Worm (Caenorhabditis elegans) whole organism, L4 larva: ENCODE measurements around the gene C52E4.12.

Source experiments
- D1046.2 ChIP-seq: fragments of 200-800 bp; sonication (Bioruptor generic); IDR thresholded peaks from 2 replicates; pipeline ENCODE4 v1.3.6; 2022; ENCODE audit warnings: missing genetic modification characterization, missing compliant biosample characterization
- F10B5.3 ChIP-seq: sonication (generic microtip); optimal IDR thresholded peaks from 2 replicates; lab custom pipeline; 2016; ENCODE audit warnings: mild to moderate bottlenecking, missing genetic modification characterization, missing compliant biosample characterization
- F26F4.8 ChIP-seq: fragments of 200-800 bp; sonication (Bioruptor generic); conservative IDR thresholded peaks from 2 replicates; pipeline ENCODE4 v1.3.6; 2022; ENCODE audit warnings: missing genetic modification characterization, missing compliant biosample characterization
- F44E2.7 ChIP-seq: fragments of 200-800 bp; sonication (Bioruptor generic); IDR thresholded peaks from 2 replicates; pipeline ENCODE4 v2.1.2; 2022; ENCODE audit warnings: missing genetic modification characterization, missing compliant biosample characterization
- R02D3.7 ChIP-seq: fragments of 150-350 bp; sonication (generic microtip); optimal IDR thresholded peaks from 3 replicates; lab custom pipeline; 2014; ENCODE audit warnings: missing biosample characterization, missing genetic modification characterization
- Y105C5A.15 ChIP-seq: fragments of 200-800 bp; sonication (Bioruptor generic); IDR thresholded peaks from 2 replicates; pipeline ENCODE4 v1.3.6; 2022; ENCODE audit warnings: missing genetic modification characterization, missing compliant biosample characterization
- Y48G9A.11 ChIP-seq: fragments of 200-800 bp; sonication (Bioruptor generic); IDR thresholded peaks from 2 replicates; pipeline ENCODE4 v1.3.6; 2022; ENCODE audit warnings: missing genetic modification reagents, missing genetic modification characterization, missing compliant biosample characterization
- ZK337.2 ChIP-seq: fragments of 200-800 bp; sonication (Bioruptor generic); IDR thresholded peaks from 2 replicates; pipeline ENCODE4 v1.3.6; 2022; ENCODE audit warnings: missing genetic modification reagents, missing genetic modification characterization, missing compliant biosample characterization
- ama-1 ChIP-seq: fragments of 150-350 bp; optimal IDR thresholded peaks from 2 replicates; lab custom pipeline; 2014; ENCODE audit warnings: inconsistent platforms, mixed read lengths
- arid-1 ChIP-seq: fragments of 200-800 bp; sonication (Bioruptor generic); conservative IDR thresholded peaks from 2 replicates; pipeline ENCODE4 v1.3.6; 2022; ENCODE audit warnings: missing genetic modification reagents, missing genetic modification characterization, missing compliant biosample characterization
- ceh-20 ChIP-seq: fragments of 200-800 bp; sonication (Bioruptor generic); IDR thresholded peaks from 2 replicates; pipeline ENCODE4 v1.3.6; 2022; ENCODE audit warnings: missing genetic modification reagents, missing genetic modification characterization, missing compliant biosample characterization
- ceh-62 ChIP-seq: sonication (generic microtip); optimal IDR thresholded peaks from 2 replicates; lab custom pipeline; 2017; ENCODE audit warnings: missing biosample characterization, missing genetic modification characterization
- cey-2 ChIP-seq: sonication (generic microtip); optimal IDR thresholded peaks from 3 replicates; lab custom pipeline; 2017; ENCODE audit warnings: missing genetic modification characterization, mild to moderate bottlenecking, missing compliant biosample characterization, antibody characterized with exemption, borderline replicate concordance; ENCODE audit not compliant: insufficient read depth
- daf-12 ChIP-seq: fragments of 150-350 bp; optimal IDR thresholded peaks from 2 replicates; lab custom pipeline; 2014; ENCODE audit warnings: missing biosample characterization, missing genetic modification reagents, missing genetic modification characterization
- daf-16 ChIP-seq, 3 experiments: sonication (generic microtip); optimal IDR thresholded peaks; 2 replicates each; lab custom pipeline; 2016 to 2017; ENCODE audit warnings: missing genetic modification characterization in 3 of 3, missing genetic modification reagents in 3 of 3, mild to moderate bottlenecking in 2 of 3, missing compliant biosample characterization in 2 of 3, missing biosample characterization in 1 of 3, moderate library complexity in 1 of 3
- dmd-6 ChIP-seq: fragments of 200-800 bp; sonication (Bioruptor generic); IDR thresholded peaks from 2 replicates; pipeline ENCODE4 v1.3.6; 2022; ENCODE audit warnings: missing genetic modification reagents, missing genetic modification characterization, missing compliant biosample characterization
- dmd-8 ChIP-seq: fragments of 200-800 bp; sonication (Bioruptor generic); IDR thresholded peaks from 2 replicates; pipeline ENCODE4 v1.3.6; 2022; ENCODE audit warnings: missing genetic modification characterization, missing compliant biosample characterization
- egl-27 ChIP-seq: sonication (generic microtip); optimal IDR thresholded peaks from 3 replicates; lab custom pipeline; 2017; ENCODE audit warnings: missing biosample characterization, missing genetic modification reagents, missing genetic modification characterization
- hif-1 ChIP-seq, 2 experiments: sonication (generic microtip); optimal IDR thresholded peaks; 2 replicates each; lab custom pipeline; 2016 to 2017; ENCODE audit warnings: missing compliant biosample characterization in 2 of 2, missing genetic modification characterization in 2 of 2, missing genetic modification reagents in 2 of 2, missing genotype in 2 of 2, mild to moderate bottlenecking in 1 of 2
- hlh-11 ChIP-seq: fragments of 200-800 bp; sonication (Bioruptor generic); optimal IDR thresholded peaks from 2 replicates; lab custom pipeline; 2018; ENCODE audit warnings: mild to moderate bottlenecking, missing genetic modification characterization, missing compliant biosample characterization
- hlh-30 ChIP-seq: sonication (generic microtip); optimal IDR thresholded peaks from 2 replicates; lab custom pipeline; 2017; ENCODE audit warnings: antibody characterized with exemption, mild to moderate bottlenecking, missing genetic modification characterization, missing compliant biosample characterization; ENCODE audit not compliant: insufficient read depth
- lim-7 ChIP-seq: fragments of 200-800 bp; sonication (Bioruptor generic); IDR thresholded peaks from 2 replicates; pipeline ENCODE4 v1.3.6; 2022; ENCODE audit warnings: missing genetic modification characterization, missing compliant biosample characterization
- lin-38 ChIP-seq: fragments of 200-800 bp; sonication (Bioruptor generic); IDR thresholded peaks from 2 replicates; pipeline ENCODE4 v1.3.6; 2022; ENCODE audit warnings: missing genetic modification reagents, missing genetic modification characterization, missing compliant biosample characterization
- lin-39 ChIP-seq: fragments of 150-350 bp; optimal IDR thresholded peaks from 2 replicates; lab custom pipeline; 2014; ENCODE audit warnings: missing biosample characterization, missing genetic modification reagents, missing genetic modification characterization
- lir-3 ChIP-seq: sonication (generic microtip); optimal IDR thresholded peaks from 2 replicates; lab custom pipeline; 2016; ENCODE audit warnings: mild to moderate bottlenecking, missing genetic modification characterization, missing compliant biosample characterization
- lsy-2 ChIP-seq, 2 experiments: fragments of 150-350 bp in 1 of 2; sonication (generic microtip) in 1 of 2; optimal IDR thresholded peaks; 2 replicates each; lab custom pipeline; 2014 to 2017; ENCODE audit warnings: missing biosample characterization in 2 of 2, missing genetic modification characterization in 2 of 2
- mdl-1 ChIP-seq, 2 experiments: fragments of 150-350 bp in 1 of 2; sonication (generic microtip) in 1 of 2; optimal IDR thresholded peaks; 2 replicates each; lab custom pipeline; 2014 to 2017; ENCODE audit warnings: missing biosample characterization in 2 of 2, missing genetic modification characterization in 2 of 2
- mdt-29 ChIP-seq: fragments of 200-800 bp; sonication (Bioruptor generic); IDR thresholded peaks from 2 replicates; pipeline ENCODE4 v1.3.6; 2022; ENCODE audit warnings: missing genetic modification reagents, missing genetic modification characterization, missing compliant biosample characterization
- mes-2 ChIP-seq: sonication (generic microtip); optimal IDR thresholded peaks from 2 replicates; lab custom pipeline; 2016; ENCODE audit warnings: missing genotype, mild to moderate bottlenecking, missing genetic modification characterization, missing compliant biosample characterization; ENCODE audit not compliant: poor library complexity, severe bottlenecking
- mxl-2 ChIP-seq: fragments of 200-800 bp; sonication (Bioruptor generic); conservative IDR thresholded peaks from 2 replicates; pipeline ENCODE4 v1.3.6; 2022; ENCODE audit warnings: missing genetic modification reagents, missing genetic modification characterization, missing compliant biosample characterization
- nhr-10 ChIP-seq: fragments of 150-350 bp; optimal IDR thresholded peaks from 2 replicates; lab custom pipeline; 2014; ENCODE audit warnings: missing biosample characterization, missing genetic modification characterization
- nhr-11 ChIP-seq: fragments of 150-350 bp; optimal IDR thresholded peaks from 2 replicates; lab custom pipeline; 2014; ENCODE audit warnings: missing biosample characterization, missing genetic modification characterization
- nhr-42 ChIP-seq: fragments of 200-800 bp; sonication (Bioruptor generic); IDR thresholded peaks from 2 replicates; pipeline ENCODE4 v1.3.6; 2022; ENCODE audit warnings: missing genetic modification characterization, missing compliant biosample characterization
- nhr-77 ChIP-seq: fragments of 150-350 bp; optimal IDR thresholded peaks from 2 replicates; lab custom pipeline; 2014; ENCODE audit warnings: missing biosample characterization, missing genetic modification characterization
- saeg-2 ChIP-seq: fragments of 200-800 bp; sonication (Bioruptor generic); IDR thresholded peaks from 2 replicates; pipeline ENCODE4 v1.3.6; 2022; ENCODE audit warnings: missing genetic modification reagents, missing genetic modification characterization, missing compliant biosample characterization
- sdz-12 ChIP-seq: fragments of 200-800 bp; sonication (Bioruptor generic); optimal IDR thresholded peaks from 2 replicates; lab custom pipeline; 2018; ENCODE audit warnings: mild to moderate bottlenecking, missing genetic modification characterization, missing compliant biosample characterization
- set-16 ChIP-seq: fragments of 200-800 bp; sonication (Bioruptor generic); IDR thresholded peaks from 2 replicates; pipeline ENCODE4 v1.3.6; 2022; ENCODE audit warnings: missing genetic modification reagents, missing genetic modification characterization, missing compliant biosample characterization
- skn-1 ChIP-seq: fragments of 150-350 bp; optimal IDR thresholded peaks from 2 replicates; lab custom pipeline; 2014; ENCODE audit warnings: missing biosample characterization, missing genetic modification characterization
- spr-1 ChIP-seq: sonication (generic microtip); optimal IDR thresholded peaks from 2 replicates; lab custom pipeline; 2016; ENCODE audit warnings: mild to moderate bottlenecking, missing genetic modification characterization, missing compliant biosample characterization
- spr-3 ChIP-seq: fragments of 200-800 bp; sonication (Bioruptor generic); optimal IDR thresholded peaks from 2 replicates; lab custom pipeline; 2018; ENCODE audit warnings: mild to moderate bottlenecking, missing genetic modification characterization, missing compliant biosample characterization
- tag-97 ChIP-seq: fragments of 200-800 bp; sonication (Bioruptor generic); IDR thresholded peaks from 2 replicates; pipeline ENCODE4 v1.3.6; 2022; ENCODE audit warnings: missing genetic modification characterization, missing compliant biosample characterization
- tra-1 ChIP-seq: fragments of 200-800 bp; sonication (Bioruptor generic); IDR thresholded peaks from 2 replicates; pipeline ENCODE4 v1.3.6; 2022; ENCODE audit warnings: missing genetic modification reagents, missing genetic modification characterization, missing compliant biosample characterization
- unc-130 ChIP-seq: sonication (generic microtip); optimal IDR thresholded peaks from 2 replicates; lab custom pipeline; 2016; ENCODE audit warnings: missing genetic modification reagents, missing genetic modification characterization, missing compliant biosample characterization
- vab-7 ChIP-seq: fragments of 200-800 bp; sonication (Bioruptor generic); IDR thresholded peaks from 2 replicates; pipeline ENCODE4 v1.3.6; 2022; ENCODE audit warnings: missing genetic modification reagents, missing genetic modification characterization, missing compliant biosample characterization
- zip-2 ChIP-seq: fragments of 150-350 bp; optimal IDR thresholded peaks from 2 replicates; lab custom pipeline; 2014; ENCODE audit warnings: missing biosample characterization, missing genetic modification characterization
- ztf-11 ChIP-seq: fragments of 150-350 bp; optimal IDR thresholded peaks from 2 replicates; lab custom pipeline; 2014; ENCODE audit warnings: missing biosample characterization, missing genetic modification characterization
- ztf-7 ChIP-seq: fragments of 150-350 bp; optimal IDR thresholded peaks from 2 replicates; lab custom pipeline; 2014; ENCODE audit warnings: missing biosample characterization, missing genetic modification characterization

C52E4.12 gene

DNA sequence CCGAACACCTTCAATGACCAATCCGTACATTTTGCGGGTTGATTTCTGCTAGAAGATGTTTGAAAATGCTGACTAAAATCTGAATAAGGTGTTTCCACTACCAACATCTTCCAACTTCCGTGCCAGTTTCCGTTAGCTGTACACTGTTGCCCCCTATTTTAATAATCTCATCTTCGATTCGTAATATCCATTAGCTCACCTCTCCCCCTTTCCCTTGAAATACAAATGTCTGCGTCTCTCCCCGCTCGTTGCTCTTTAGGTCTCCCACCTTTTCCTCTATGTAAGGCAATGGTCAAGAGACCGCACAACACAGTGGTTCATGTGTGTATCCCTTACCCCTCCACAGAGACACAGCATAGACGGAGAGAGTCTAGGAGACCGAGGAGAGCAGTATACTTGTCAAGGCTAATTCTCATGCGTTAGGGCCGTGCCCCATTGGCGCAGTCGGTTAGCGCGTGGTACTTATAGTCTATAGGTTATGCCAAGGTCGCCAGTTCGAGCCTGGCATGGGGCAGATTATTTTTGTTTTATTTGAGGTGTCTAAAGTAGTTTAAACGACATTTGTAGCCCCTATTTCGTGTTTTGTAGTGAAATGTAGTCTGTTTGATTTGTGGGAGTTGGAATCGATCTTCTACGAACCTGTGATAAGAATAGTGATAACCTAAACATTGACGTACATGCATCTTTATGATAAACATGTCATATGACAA, 5.9 kb downstream of the C52E4.12 start, which contains the start of gene gcy-33 (continued):
- TF ChIP-seq lin-39 (tag; lab: Kevin White, UChicago) = no peak
- peak; percentile 89 for TF ChIP-seq mdt-29
- TF ChIP-seq hlh-11 (tag; lab: Kevin White, UChicago) = peak; percentile 84
- TF ChIP-seq cey-2 = no peak
- peak; percentile 75 for TF ChIP-seq zip-2
- peak; percentile 83 for TF ChIP-seq lin-38 (GFP tag; lab: Robert Waterston, UW)
- TF ChIP-seq, all 104 proteins: peak for 77

- TF ChIP-seq set-16 (GFP tag; lab: Robert Waterston, UW) (no peak), spr-1 (tag; lab: Kevin White, UChicago) (no peak), F44E2.7 (GFP tag; lab: Robert Waterston, UW) (no peak), egl-27 (tag; lab: Kevin White, UChicago) (no peak), nhr-11 (tag; lab: Kevin White, UChicago) (no peak), R02D3.7 (tag; lab: Kevin White, UChicago) (no peak), ZK337.2 (GFP tag; lab: Robert Waterston, UW) (no peak), mes-2 (tag; lab: Kevin White, UChicago) (no peak), mdl-1 (tag; optimal IDR thresholded peaks at IDR 0.05; lab: Kevin White, UChicago) (peak in 1 of 2 experiments; percentile 44), tag-97 (GFP tag; lab: Robert Waterston, UW) (no peak), saeg-2 (GFP tag; lab: Robert Waterston, UW) (no peak), daf-12 (tag; lab: Kevin White, UChicago) (no peak), nhr-42 (GFP tag; lab: Robert Waterston, UW) (0 out of 2 replicates have a peak, but pooled peaks have one; percentile 10), ceh-20 (GFP tag; lab: Robert Waterston, UW) (no peak), hif-1 (tag; optimal IDR thresholded peaks at IDR 0.05; lab: Kevin White, UChicago) (no peak), Y48G9A.11 (GFP tag; lab: Robert Waterston, UW) (no peak), D1046.2 (GFP tag; lab: Robert Waterston, UW) (no peak), dmd-8 (GFP tag; lab: Robert Waterston, UW) (no peak), unc-130 (no peak), dmd-6 (GFP tag; lab: Robert Waterston, UW) (peak; percentile 56), F26F4.8 (GFP tag; lab: Robert Waterston, UW) (no peak), lim-7 (GFP tag; lab: Robert Waterston, UW) (no peak), ztf-11 (tag; lab: Kevin White, UChicago) (no peak), vab-7 (no peak), F10B5.3 (tag; lab: Kevin White, UChicago) (no peak), ama-1 (lab: Kevin White, UChicago) (peak; percentile 45), lin-39 (tag; lab: Kevin White, UChicago) (no peak), spr-3 (GFP tag; lab: Kevin White, UChicago) (no peak), mdt-29 (peak; percentile 57; the same call in 1 of the 2 replicates), Y105C5A.15 (GFP tag; lab: Robert Waterston, UW) (no peak), lir-3 (tag; lab: Kevin White, UChicago) (no peak), arid-1 (GFP tag; lab: Robert Waterston, UW) (no peak), daf-16 (GFP tag; optimal IDR thresholded peaks at IDR 0.05; lab: Kevin White, UChicago) (no peak), daf-16 (tag; optimal IDR thresholded peaks at IDR 0.05; lab: Kevin White, UChicago) (peak; percentile 65), ceh-62 (tag; lab: Kevin White, UChicago) (no peak), nhr-10 (no peak), sdz-12 (GFP tag; lab: Kevin White, UChicago) (no peak), ztf-7 (no peak), hlh-30 (tag; lab: Kevin White, UChicago) (peak; percentile 19), nhr-77 (tag; lab: Kevin White, UChicago) (no peak), lsy-2 (tag; optimal IDR thresholded peaks at IDR 0.05; lab: Kevin White, UChicago) (peak in 1 of 2 experiments; percentile 20), skn-1 (tag; lab: Kevin White, UChicago) (no peak), mxl-2 (no peak), tra-1 (GFP tag; lab: Robert Waterston, UW) (no peak; the same call in 1 of the 2 replicates)
Measured at ce11 chrV:12002866-12003485, 7.0 kb downstream of the C52E4.12 start, which contains the start of gene cpr-9. Gene cpr-9 (plus strand): TSS chrV:12003053.
